Worm (Caenorhabditis elegans) whole organism, young adult: Measurements from ENCODE around the gene mab-21.

ENCODE experiments used
- Y53F4B.3 ChIP-seq: fragments of 200-800 bp; sonication (Bioruptor generic); IDR thresholded peaks from 2 replicates; pipeline ENCODE4 v1.3.6; 2022; ENCODE audit warnings: missing genetic modification reagents, missing genetic modification characterization, missing compliant biosample characterization
- efl-1 ChIP-seq: fragments of 150-350 bp; optimal IDR thresholded peaks from 2 replicates; lab custom pipeline; 2014; ENCODE audit warnings: missing biosample characterization, missing genetic modification reagents, missing genetic modification characterization
- egl-44 ChIP-seq: fragments of 200-800 bp; sonication (Bioruptor generic); IDR thresholded peaks from 2 replicates; pipeline ENCODE4 v1.3.6; 2022; ENCODE audit warnings: missing genetic modification reagents, missing genetic modification characterization, missing compliant biosample characterization
- rcor-1 ChIP-seq: fragments of 200-800 bp; sonication (Bioruptor generic); IDR thresholded peaks from 2 replicates; pipeline ENCODE4 v1.3.6; 2022; ENCODE audit warnings: missing genetic modification reagents, missing genetic modification characterization, missing compliant biosample characterization
- rec-8 ChIP-seq, 2 experiments: sonication (generic microtip); optimal IDR thresholded peaks; 2 replicates each; lab custom pipeline; 2016; ENCODE audit warnings: mild to moderate bottlenecking in 2 of 2, missing genetic modification characterization in 2 of 2, missing genetic modification reagents in 2 of 2, missing genotype in 2 of 2, missing biosample characterization in 1 of 2, missing compliant biosample characterization in 1 of 2, moderate library complexity in 1 of 2
- snpc-4 ChIP-seq, 5 experiments: fragments of 150-350 bp in 1 of 5; sonication (generic microtip) in 4 of 5; optimal IDR thresholded peaks; 2 replicates each; lab custom pipeline; 2014 to 2018; ENCODE audit warnings: missing genetic modification characterization in 5 of 5, missing biosample characterization in 3 of 5, antibody characterized with exemption in 2 of 5, mild to moderate bottlenecking in 2 of 5, missing compliant biosample characterization in 2 of 5, missing genotype in 2 of 5, moderate library complexity in 2 of 5, missing genetic modification reagents in 1 of 5
- unc-130 ChIP-seq: sonication (generic microtip); optimal IDR thresholded peaks from 2 replicates; lab custom pipeline; 2016; ENCODE audit warnings: missing genetic modification reagents, missing genetic modification characterization, missing compliant biosample characterization

ce11 chrIII:4581495-4581894 is 19.1 kb upstream of the mab-21 start, which contains the start of gene F35G12.12:
- TF ChIP-seq rec-8 (tag; optimal IDR thresholded peaks at IDR 0.05; lab: Kevin White, UChicago) (no peak), egl-44 (GFP tag; lab: Robert Waterston, UW) (no peak), snpc-4 (GFP tag; optimal IDR thresholded peaks at IDR 0.05; lab: Kevin White, UChicago) (no peak), snpc-4 (tag; optimal IDR thresholded peaks at IDR 0.05; lab: Kevin White, UChicago) (no peak), unc-130 (GFP tag; lab: Kevin White, UChicago) (no peak), rcor-1 (no peak), efl-1 (GFP tag; lab: Kevin White, UChicago) (no peak), Y53F4B.3 (GFP tag; lab: Robert Waterston, UW) (no peak)
